Fruit fly (Drosophila melanogaster) whole organism, embryonic: ENCODE measurements around the gene NdufV3.
A peak's percentile ranks its signal among the peaks of the same experiment; 100 is the strongest.

ENCODE experiments used
- ATbp ChIP-seq: fragments of 200-800 bp; sonication (Bioruptor generic); optimal IDR thresholded peaks from 2 replicates; lab custom pipeline; 2017; ENCODE audit warnings: missing biosample characterization, mild to moderate bottlenecking, missing genetic modification characterization, missing genetic modification reagents
- Ada2b ChIP-seq: fragments of 200-800 bp; sonication (Bioruptor generic); IDR thresholded peaks from 2 replicates; pipeline ENCODE4 v1.3.6; 2022; ENCODE audit warnings: missing biosample characterization, missing genetic modification characterization
- Aef1 ChIP-seq: fragments of 200-800 bp; sonication (Bioruptor generic); IDR thresholded peaks from 3 replicates; pipeline ENCODE4 v1.3.6; 2022; ENCODE audit warnings: missing biosample characterization, missing genetic modification characterization
- Antp ChIP-seq: fragments of 200-800 bp; sonication (Bioruptor generic); optimal IDR thresholded peaks from 3 replicates; lab custom pipeline; 2016; ENCODE audit warnings: missing biosample characterization, missing genetic modification characterization
- Atf6 ChIP-seq: fragments of 200-800 bp; sonication (Bioruptor generic); IDR thresholded peaks from 2 replicates; pipeline ENCODE4 v1.3.6; 2022; ENCODE audit warnings: missing biosample characterization, missing genetic modification characterization
- CG10565 ChIP-seq: fragments of 200-800 bp; sonication (Bioruptor generic); optimal IDR thresholded peaks from 3 replicates; lab custom pipeline; 2016; ENCODE audit warnings: missing biosample characterization, mild to moderate bottlenecking, missing genetic modification characterization
- CG10654 ChIP-seq: fragments of 200-800 bp; sonication (Bioruptor generic); optimal IDR thresholded peaks from 2 replicates; lab custom pipeline; 2016; ENCODE audit warnings: missing biosample characterization, missing genetic modification characterization
- CG13775 ChIP-seq: fragments of 200-800 bp; sonication (Bioruptor generic); optimal IDR thresholded peaks from 3 replicates; lab custom pipeline; 2017; ENCODE audit warnings: missing biosample characterization, mild to moderate bottlenecking, missing genetic modification characterization
- CG15269 ChIP-seq: fragments of 200-800 bp; sonication (Bioruptor generic); optimal IDR thresholded peaks from 2 replicates; lab custom pipeline; 2018; ENCODE audit warnings: missing biosample characterization, mild to moderate bottlenecking, missing genetic modification characterization, moderate library complexity
- CG1832 ChIP-seq: fragments of 200-800 bp; sonication (Bioruptor generic); optimal IDR thresholded peaks from 2 replicates; lab custom pipeline; 2017; ENCODE audit warnings: missing biosample characterization, mild to moderate bottlenecking, missing genetic modification characterization, inconsistent platforms
- CG18764 ChIP-seq: fragments of 200-800 bp; sonication (Bioruptor generic); optimal IDR thresholded peaks from 3 replicates; lab custom pipeline; 2016; ENCODE audit warnings: missing biosample characterization, missing genetic modification characterization
- CG3163 ChIP-seq: fragments of 200-800 bp; sonication (Bioruptor generic); optimal IDR thresholded peaks from 3 replicates; lab custom pipeline; 2016; ENCODE audit warnings: missing biosample characterization, missing genetic modification characterization
- CG4328 ChIP-seq: fragments of 200-800 bp; sonication (Bioruptor generic); optimal IDR thresholded peaks from 3 replicates; lab custom pipeline; 2017; ENCODE audit warnings: missing biosample characterization, missing genetic modification reagents, missing genetic modification characterization
- CG4360 ChIP-seq: fragments of 200-800 bp; sonication (Bioruptor generic); IDR thresholded peaks from 2 replicates; pipeline ENCODE4 v1.3.6; 2022; ENCODE audit warnings: missing biosample characterization, missing genetic modification characterization
- CG7963 ChIP-seq: fragments of 200-800 bp; sonication (Bioruptor generic); IDR thresholded peaks from 3 replicates; pipeline ENCODE4 v1.3.6; 2022; ENCODE audit warnings: missing biosample characterization, missing genetic modification characterization; ENCODE audit not compliant: partially characterized antibody
- CG8281 ChIP-seq: fragments of 200-800 bp; sonication (Bioruptor generic); optimal IDR thresholded peaks from 2 replicates; lab custom pipeline; 2018; ENCODE audit warnings: missing biosample characterization, mild to moderate bottlenecking, missing genetic modification characterization, moderate library complexity
- CG8359 ChIP-seq: fragments of 200-800 bp; sonication (Bioruptor generic); optimal IDR thresholded peaks from 2 replicates; lab custom pipeline; 2017; ENCODE audit warnings: missing biosample characterization, mild to moderate bottlenecking, missing genetic modification characterization, borderline replicate concordance
- CG8478 ChIP-seq: fragments of >200 bp; optimal IDR thresholded peaks from 2 replicates; lab custom pipeline; 2018
- CG9876 ChIP-seq: fragments of 200-800 bp; sonication (Bioruptor generic); optimal IDR thresholded peaks from 2 replicates; lab custom pipeline; 2016; ENCODE audit warnings: missing biosample characterization, missing genetic modification characterization
- D19A ChIP-seq: fragments of 200-800 bp; optimal IDR thresholded peaks from 3 replicates; lab custom pipeline; 2019; ENCODE audit warnings: missing biosample characterization, mild to moderate bottlenecking, missing genetic modification characterization, moderate library complexity
- Dad ChIP-seq: fragments of 200-800 bp; sonication (Bioruptor generic); optimal IDR thresholded peaks from 3 replicates; lab custom pipeline; 2016; ENCODE audit warnings: missing biosample characterization, missing genetic modification characterization
- Dll ChIP-seq: fragments of 200-800 bp; sonication (Bioruptor generic); IDR thresholded peaks from 4 replicates; pipeline ENCODE4 v1.3.6; 2022; ENCODE audit warnings: missing biosample characterization, missing genetic modification characterization; ENCODE audit not compliant: partially characterized antibody
- Doc2 ChIP-seq: fragments of 200-800 bp; sonication (Bioruptor generic); IDR thresholded peaks from 2 replicates; pipeline ENCODE4 v1.3.6; 2022; ENCODE audit warnings: missing biosample characterization, missing genetic modification characterization
- ERR ChIP-seq: fragments of 200-800 bp; sonication (Bioruptor generic); optimal IDR thresholded peaks from 2 replicates; lab custom pipeline; 2016; ENCODE audit warnings: missing biosample characterization, missing genetic modification characterization
- Fer1 ChIP-seq: fragments of 200-800 bp; sonication (Bioruptor generic); optimal IDR thresholded peaks from 2 replicates; lab custom pipeline; 2017; ENCODE audit warnings: missing biosample characterization, mild to moderate bottlenecking, missing genetic modification characterization
- HLH4C ChIP-seq: fragments of 200-800 bp; sonication (Bioruptor generic); IDR thresholded peaks from 3 replicates; pipeline ENCODE4 v1.3.6; 2022; ENCODE audit warnings: missing biosample characterization, missing genetic modification characterization; ENCODE audit not compliant: partially characterized antibody
- HLHmδ ChIP-seq: fragments of 200-800 bp; sonication (Bioruptor generic); optimal IDR thresholded peaks from 2 replicates; lab custom pipeline; 2018; ENCODE audit warnings: missing biosample characterization, mild to moderate bottlenecking, missing genetic modification characterization, moderate library complexity
- Med ChIP-seq: fragments of 200-800 bp; sonication (Bioruptor generic); peaks from one replicate; lab custom pipeline; 2016; ENCODE audit warnings: missing biosample characterization, missing genetic modification characterization, mild to moderate bottlenecking, inconsistent platforms, moderate library complexity
- Myb ChIP-seq: fragments of 200-800 bp; sonication (Bioruptor generic); optimal IDR thresholded peaks from 2 replicates; lab custom pipeline; 2016; ENCODE audit warnings: missing biosample characterization, missing genetic modification characterization
- Ssrp ChIP-seq: fragments of 200-800 bp; sonication (Bioruptor generic); optimal IDR thresholded peaks from 2 replicates; lab custom pipeline; 2018; ENCODE audit warnings: missing biosample characterization, mild to moderate bottlenecking, missing genetic modification characterization, moderate library complexity
- Tbp ChIP-seq: fragments of >200 bp; optimal IDR thresholded peaks from 2 replicates; lab custom pipeline; 2018; ENCODE audit warnings: missing biosample characterization, missing genetic modification characterization
- YL-1 ChIP-seq: fragments of 200-800 bp; sonication (Bioruptor generic); optimal IDR thresholded peaks from 3 replicates; lab custom pipeline; 2017; ENCODE audit warnings: missing biosample characterization, mild to moderate bottlenecking, missing genetic modification characterization
- bab2 ChIP-seq: fragments of 200-800 bp; sonication (Bioruptor generic); optimal IDR thresholded peaks from 2 replicates; lab custom pipeline; 2016; ENCODE audit warnings: missing biosample characterization, missing genetic modification characterization
- bbx ChIP-seq: fragments of 200-800 bp; sonication (Bioruptor generic); IDR thresholded peaks from 2 replicates; pipeline ENCODE4 v1.3.6; 2022; ENCODE audit warnings: missing biosample characterization, missing genetic modification characterization; ENCODE audit not compliant: partially characterized antibody
- dan ChIP-seq: fragments of 200-800 bp; sonication (Bioruptor generic); IDR thresholded peaks from 2 replicates; pipeline ENCODE4 v1.3.6; 2022; ENCODE audit warnings: missing biosample characterization, missing genetic modification characterization
- dimm ChIP-seq: fragments of 200-800 bp; sonication (Bioruptor generic); IDR thresholded peaks from 2 replicates; pipeline ENCODE4 v1.3.6; 2022; ENCODE audit warnings: missing biosample characterization, missing genetic modification characterization
- dmrt11E ChIP-seq: fragments of 200-800 bp; sonication (Bioruptor generic); optimal IDR thresholded peaks from 3 replicates; lab custom pipeline; 2018; ENCODE audit warnings: missing biosample characterization, mild to moderate bottlenecking, missing genetic modification characterization, moderate library complexity
- eve ChIP-seq, 2 experiments: fragments of >200 bp; optimal IDR thresholded peaks; 2 replicates each; lab custom pipeline; 2017; ENCODE audit warnings: missing biosample characterization in 2 of 2, missing genetic modification characterization in 2 of 2
- ewg ChIP-seq: fragments of 200-800 bp; sonication (Bioruptor generic); optimal IDR thresholded peaks from 3 replicates; lab custom pipeline; 2017; ENCODE audit warnings: mild to moderate bottlenecking, missing biosample characterization, missing genetic modification reagents, missing genetic modification characterization
- eyg ChIP-seq: fragments of 200-800 bp; sonication (Bioruptor generic); optimal IDR thresholded peaks from 3 replicates; lab custom pipeline; 2016; ENCODE audit warnings: missing biosample characterization, missing genetic modification characterization
- gfzf ChIP-seq: fragments of 200-800 bp; sonication (Bioruptor generic); optimal IDR thresholded peaks from 2 replicates; lab custom pipeline; 2016; ENCODE audit warnings: missing biosample characterization, mild to moderate bottlenecking, missing genetic modification characterization, moderate library complexity
- grau ChIP-seq: fragments of 200-800 bp; optimal IDR thresholded peaks from 3 replicates; lab custom pipeline; 2019; ENCODE audit warnings: missing biosample characterization, mild to moderate bottlenecking, missing genetic modification characterization, moderate library complexity
- lov ChIP-seq, 2 experiments: fragments of 200-800 bp in 1 of 2; fragments of >200 bp in 1 of 2; sonication (Bioruptor generic) in 1 of 2; IDR thresholded peaks in 1 of 2; optimal IDR thresholded peaks in 1 of 2; 2 replicates in 1 of 2; 3 replicates in 1 of 2; pipeline versions ENCODE4 v1.3.6 to Lab custom; 2017 to 2022; ENCODE audit warnings: missing biosample characterization in 1 of 2, missing genetic modification characterization in 1 of 2
- nerfin-1 ChIP-seq: fragments of 200-800 bp; sonication (Bioruptor generic); optimal IDR thresholded peaks from 3 replicates; lab custom pipeline; 2019; ENCODE audit warnings: missing biosample characterization, mild to moderate bottlenecking, missing genetic modification characterization, moderate library complexity
- peb ChIP-seq: fragments of 200-800 bp; sonication (Bioruptor generic); IDR thresholded peaks from 2 replicates; pipeline ENCODE4 v1.3.6; 2022; ENCODE audit warnings: missing biosample characterization, missing genetic modification characterization
- pzg ChIP-seq: fragments of 200-800 bp; sonication (Bioruptor generic); optimal IDR thresholded peaks from 3 replicates; lab custom pipeline; 2018; ENCODE audit warnings: missing biosample characterization, mild to moderate bottlenecking, missing genetic modification characterization, moderate library complexity
- sob ChIP-seq: fragments of 200-800 bp; sonication (Bioruptor generic); IDR thresholded peaks from 2 replicates; pipeline ENCODE4 v1.3.6; 2022; ENCODE audit warnings: missing biosample characterization, missing genetic modification characterization
- tll ChIP-seq, 2 experiments: fragments of 200-800 bp in 1 of 2; fragments of >200 bp in 1 of 2; sonication (Bioruptor generic) in 1 of 2; optimal IDR thresholded peaks; 2 replicates each; lab custom pipeline; 2017 to 2019; ENCODE audit warnings: missing biosample characterization in 2 of 2, missing genetic modification characterization in 2 of 2, mild to moderate bottlenecking in 1 of 2, moderate library complexity in 1 of 2
- zen ChIP-seq: fragments of 200-800 bp; sonication (Bioruptor generic); optimal IDR thresholded peaks from 3 replicates; lab custom pipeline; 2018; ENCODE audit warnings: missing biosample characterization, mild to moderate bottlenecking, missing genetic modification characterization, moderate library complexity
- zfh1 ChIP-seq: fragments of 200-800 bp; sonication (Bioruptor generic); IDR thresholded peaks from 3 replicates; pipeline ENCODE4 v1.3.6; 2022; ENCODE audit warnings: missing biosample characterization, missing genetic modification characterization
- zfh2 ChIP-seq: fragments of 200-800 bp; sonication (Bioruptor generic); optimal IDR thresholded peaks from 2 replicates; lab custom pipeline; 2016; ENCODE audit warnings: missing biosample characterization, missing genetic modification characterization

The NdufV3 gene

DNA sequence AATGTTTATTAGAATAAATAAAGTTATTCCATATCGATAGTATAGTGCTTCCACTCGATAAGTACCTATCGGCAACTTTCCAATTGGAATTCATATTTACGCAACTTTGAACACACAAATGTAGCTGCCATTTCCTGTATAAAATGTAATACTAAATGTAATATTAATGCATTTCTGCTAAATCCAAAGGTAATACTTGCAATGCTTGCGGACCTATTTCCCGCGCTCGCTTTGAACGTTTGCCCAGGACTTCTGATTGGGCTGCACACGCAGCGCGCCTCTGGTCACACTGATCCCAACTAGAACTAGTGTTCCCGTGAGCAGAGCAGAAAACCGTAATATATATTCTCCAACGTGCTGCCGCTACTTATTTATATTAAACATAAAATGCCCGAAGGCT lies 19.6 kb downstream of the NdufV3 start, which contains the start of gene dlg1 (continued):
- no peak for TF ChIP-seq CG13775 (GFP tag; lab: Kevin White, UChicago)
- TF ChIP-seq Ada2b (GFP tag; lab: Robert Waterston, UW): no peak
- 0 out of 3 replicates have a peak, but pooled peaks have one; percentile 6 for TF ChIP-seq CG7963 (GFP tag; lab: Robert Waterston, UW)
- TF ChIP-seq zen (tag; lab: Kevin White, UChicago): peak; percentile 11
- no peak for TF ChIP-seq dan
- no peak for TF ChIP-seq Aef1 (GFP tag; lab: Robert Waterston, UW)
- TF ChIP-seq ewg (GFP tag; lab: Kevin White, UChicago): no peak
- no peak for TF ChIP-seq CG8281 (tag; lab: Kevin White, UChicago)
- TF ChIP-seq pzg (GFP tag; lab: Kevin White, UChicago): peak; percentile 55
- no peak for TF ChIP-seq dmrt11E (tag; lab: Kevin White, UChicago)
- no peak for TF ChIP-seq D19A
- TF ChIP-seq nerfin-1: no peak
- TF ChIP-seq gfzf (GFP tag; lab: Kevin White, UChicago): peak; percentile 67
- no peak for TF ChIP-seq CG3163 (GFP tag; lab: Kevin White, UChicago)
- no peak for TF ChIP-seq Ssrp (tag; lab: Kevin White, UChicago)
- no peak for TF ChIP-seq Doc2 (GFP tag; lab: Robert Waterston, UW)
- no peak for TF ChIP-seq Dad (GFP tag; lab: Kevin White, UChicago)
- no peak for TF ChIP-seq CG9876 (GFP tag; lab: Kevin White, UChicago)
- no peak for TF ChIP-seq CG10565 (GFP tag; lab: Kevin White, UChicago)
- no peak for TF ChIP-seq dimm (GFP tag; lab: Robert Waterston, UW)
- no peak for TF ChIP-seq CG8359 (GFP tag; lab: Kevin White, UChicago)
- TF ChIP-seq zfh2 (GFP tag; lab: Kevin White, UChicago): no peak
- peak; percentile 82 for TF ChIP-seq Dll (GFP tag; lab: Robert Waterston, UW)
- TF ChIP-seq CG4360: no peak
- TF ChIP-seq YL-1 (GFP tag; lab: Kevin White, UChicago): no peak
- no peak for TF ChIP-seq peb (GFP tag; lab: Robert Waterston, UW)
- no peak for TF ChIP-seq eve (GFP tag; optimal IDR thresholded peaks at IDR 0.05; lab: Kevin White, UChicago)
- TF ChIP-seq Tbp (GFP tag; lab: Kevin White, UChicago): no peak
- TF ChIP-seq tll (GFP tag; optimal IDR thresholded peaks at IDR 0.05; lab: Kevin White, UChicago): no peak
- TF ChIP-seq Med (GFP tag; lab: Kevin White, UChicago): peak; percentile 77
- no peak for TF ChIP-seq Fer1 (GFP tag; lab: Kevin White, UChicago)
- no peak for TF ChIP-seq Myb (GFP tag; lab: Kevin White, UChicago)
- TF ChIP-seq HLH4C (GFP tag; lab: Robert Waterston, UW): peak; percentile 75
- no peak for TF ChIP-seq sob (GFP tag; lab: Robert Waterston, UW)
- no peak for TF ChIP-seq Antp
- no peak for TF ChIP-seq CG10654 (GFP tag; lab: Kevin White, UChicago)
- no peak for TF ChIP-seq CG8478 (lab: Kevin White, UChicago)
- no peak for TF ChIP-seq HLHmδ
- no peak for TF ChIP-seq zfh1 (GFP tag; lab: Robert Waterston, UW)
- no peak for TF ChIP-seq CG4328 (GFP tag; lab: Kevin White, UChicago)
- no peak for TF ChIP-seq ERR (GFP tag; lab: Kevin White, UChicago)
- TF ChIP-seq CG18764 (GFP tag; lab: Kevin White, UChicago): no peak
- no peak for TF ChIP-seq eyg (GFP tag; lab: Kevin White, UChicago)
- no peak for TF ChIP-seq lov (optimal IDR thresholded peaks at IDR 0.05; lab: Kevin White, UChicago)
- no peak for TF ChIP-seq lov (GFP tag; IDR thresholded peaks at IDR 0.05; lab: Robert Waterston, UW)
- TF ChIP-seq Atf6 (GFP tag; lab: Robert Waterston, UW): no peak
- TF ChIP-seq CG1832 (GFP tag; lab: Kevin White, UChicago): no peak
- TF ChIP-seq CG15269: no peak
- peak; percentile 55 for TF ChIP-seq bbx (GFP tag; lab: Robert Waterston, UW)
- no peak for TF ChIP-seq grau (tag; lab: Kevin White, UChicago)
- no peak for TF ChIP-seq bab2 (GFP tag; lab: Kevin White, UChicago)
- TF ChIP-seq ATbp: no peak
